Fruit fly (Drosophila melanogaster) whole organism, adult: ENCODE measurements around the gene simj.

Experiments
- CG11617 ChIP-seq: fragments of 200-800 bp; sonication (Bioruptor generic); optimal IDR thresholded peaks from 2 replicates; lab custom pipeline; 2017; ENCODE audit warnings: mild to moderate bottlenecking, missing biosample characterization, missing genetic modification reagents, missing genetic modification characterization
- CG12768 ChIP-seq: fragments of 200-800 bp; sonication (Bioruptor generic); optimal IDR thresholded peaks from 2 replicates; lab custom pipeline; 2017; ENCODE audit warnings: missing biosample characterization, missing genetic modification characterization, mild to moderate bottlenecking, moderate library complexity, missing genetic modification reagents
- CG5204 ChIP-seq: fragments of 200-800 bp; sonication (Bioruptor generic); optimal IDR thresholded peaks from 2 replicates; lab custom pipeline; 2016; ENCODE audit warnings: missing biosample characterization, missing genetic modification characterization
- Clk ChIP-seq: fragments of 200-800 bp; sonication (Bioruptor generic); optimal IDR thresholded peaks from 2 replicates; lab custom pipeline; 2017; ENCODE audit warnings: missing biosample characterization, missing genetic modification characterization
- bab1 ChIP-seq: fragments of 200-800 bp; sonication (Bioruptor generic); optimal IDR thresholded peaks from 3 replicates; lab custom pipeline; 2019; ENCODE audit warnings: missing biosample characterization, mild to moderate bottlenecking, missing genetic modification characterization, moderate library complexity
- tj ChIP-seq: fragments of 200-800 bp; sonication (Bioruptor generic); optimal IDR thresholded peaks from 3 replicates; lab custom pipeline; 2017; ENCODE audit warnings: missing biosample characterization, mild to moderate bottlenecking, missing genetic modification characterization, moderate library complexity

DNA sequence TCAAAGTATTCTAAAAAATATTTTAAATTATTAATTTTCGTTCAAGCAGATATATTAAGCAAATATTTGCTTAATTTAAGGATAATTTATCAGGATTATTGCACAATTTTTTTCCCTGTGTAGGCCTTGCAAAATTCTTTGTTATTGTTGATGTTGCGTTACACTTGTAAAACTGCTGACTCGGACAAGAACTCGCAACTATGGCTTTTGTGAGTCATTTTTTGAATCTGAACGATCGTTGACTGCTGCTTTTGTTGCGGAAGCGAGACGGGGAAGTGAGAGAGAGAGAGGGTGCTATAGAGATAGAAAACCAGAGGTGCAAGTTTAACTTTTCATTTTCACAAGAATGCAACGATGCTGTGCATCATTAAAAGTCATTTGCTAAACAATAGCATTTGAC lies 12.1 kb upstream of the simj start:
- no peak for TF ChIP-seq CG12768
- no peak for TF ChIP-seq Clk (GFP tag; lab: Kevin White, UChicago)
- no peak for TF ChIP-seq CG5204 (GFP tag; lab: Kevin White, UChicago)
- no peak for TF ChIP-seq CG11617 (GFP tag; lab: Kevin White, UChicago)
- TF ChIP-seq bab1 (GFP tag; lab: Kevin White, UChicago) = no peak
- peak; percentile 75 for TF ChIP-seq tj (GFP tag; lab: Kevin White, UChicago)
